Fruit fly (Drosophila melanogaster): ENCODE results near the gene CG6693.

The CG6693 gene

dm6 chr3R:11200885-11201421 is 20.5 kb downstream of the CG6693 start (continued):
- TF ChIP-seq CG11762 (GFP tag; optimal IDR thresholded peaks at IDR 0.05; ENCODE audit: insufficient read depth) (peak; percentile 41), eg (GFP tag; IDR thresholded peaks at IDR 0.05) (peak; percentile 61), CG7368 (GFP tag; optimal IDR thresholded peaks at IDR 0.05) (peak; percentile 53), Hr38 (GFP tag; optimal IDR thresholded peaks at IDR 0.05) (no peak), CG6808 (GFP tag; optimal IDR thresholded peaks at IDR 0.05) (peak; percentile 14), spab (GFP tag; optimal IDR thresholded peaks at IDR 0.05) (peak; percentile 30), Ets21C (GFP tag; optimal IDR thresholded peaks at IDR 0.05) (no peak), Blimp-1 (GFP tag; optimal IDR thresholded peaks at IDR 0.05) (no peak), Eip75B (GFP tag; optimal IDR thresholded peaks at IDR 0.05) (peak; percentile 48), CG6854 (GFP tag; optimal IDR thresholded peaks at IDR 0.05) (no peak), Hr39 (GFP tag; optimal IDR thresholded peaks at IDR 0.05) (peak; percentile 34), fkh (GFP tag; optimal IDR thresholded peaks at IDR 0.05) (peak; percentile 53), Eip78C (GFP tag) (peak; percentile 79), net (GFP tag; optimal IDR thresholded peaks at IDR 0.05) (peak; percentile 68), Eip93F (GFP tag; optimal IDR thresholded peaks at IDR 0.05) (peak; percentile 74), CG6276 (GFP tag; optimal IDR thresholded peaks at IDR 0.05) (peak; percentile 42), fd85E (GFP tag; optimal IDR thresholded peaks at IDR 0.05) (no peak), CG8632 (GFP tag; optimal IDR thresholded peaks at IDR 0.05) (peak; percentile 59), topi (GFP tag; optimal IDR thresholded peaks at IDR 0.05) (peak; percentile 68), fd59A (GFP tag; optimal IDR thresholded peaks at IDR 0.05) (no peak), ss (GFP tag; optimal IDR thresholded peaks at IDR 0.05) (peak; percentile 23 to 62), CG4318 (GFP tag; optimal IDR thresholded peaks at IDR 0.05) (no peak), Lpt (GFP tag; optimal IDR thresholded peaks at IDR 0.05) (no peak), CG32006 (GFP tag; optimal IDR thresholded peaks at IDR 0.05) (peak; percentile 71), CG8319 (GFP tag; optimal IDR thresholded peaks at IDR 0.05) (no peak), CG10631 (GFP tag; optimal IDR thresholded peaks at IDR 0.05) (peak; percentile 62), CG3032 (tag; optimal IDR thresholded peaks at IDR 0.05) (peak; percentile 37), CG6163 (GFP tag; IDR thresholded peaks at IDR 0.05) (peak; percentile 71; the same call in 1 of the 3 replicates), dsx (GFP tag; optimal IDR thresholded peaks at IDR 0.05; ENCODE audit: poor library complexity, severe bottlenecking) (peak; percentile 50), lz (GFP tag; optimal IDR thresholded peaks at IDR 0.05) (peak; percentile 68), CG11902 (GFP tag; optimal IDR thresholded peaks at IDR 0.05) (peak; percentile 42), Hr4 (GFP tag; optimal IDR thresholded peaks at IDR 0.05) (peak; percentile 61), Met (GFP tag; optimal IDR thresholded peaks at IDR 0.05) (peak; percentile 68)

- no peak for TF ChIP-seq topi (GFP tag; optimal IDR thresholded peaks at IDR 0.05)
- no peak for TF ChIP-seq CG9139 (GFP tag; optimal IDR thresholded peaks at IDR 0.05)
- no peak for TF ChIP-seq lz (GFP tag; optimal IDR thresholded peaks at IDR 0.05)
- TF ChIP-seq CG8632 (GFP tag; optimal IDR thresholded peaks at IDR 0.05): no peak
- TF ChIP-seq CG11762 (GFP tag; optimal IDR thresholded peaks at IDR 0.05; ENCODE audit: insufficient read depth): no peak
- no peak for TF ChIP-seq CG16779 (tag; optimal IDR thresholded peaks at IDR 0.05)
- no peak for TF ChIP-seq salr (GFP tag; optimal IDR thresholded peaks at IDR 0.05)
- TF ChIP-seq Lpt (GFP tag; optimal IDR thresholded peaks at IDR 0.05): peak; percentile 18
- no peak for TF ChIP-seq Gug (GFP tag; IDR thresholded peaks at IDR 0.05)
- TF ChIP-seq vri (GFP tag; optimal IDR thresholded peaks at IDR 0.05): peak; percentile 96
- TF ChIP-seq dac (GFP tag; optimal IDR thresholded peaks at IDR 0.05): peak; percentile 38
- TF ChIP-seq Eip75B (GFP tag; optimal IDR thresholded peaks at IDR 0.05): no peak
- TF ChIP-seq cyc (GFP tag; optimal IDR thresholded peaks at IDR 0.05): no peak
- no peak for TF ChIP-seq fd59A (GFP tag; optimal IDR thresholded peaks at IDR 0.05)
- TF ChIP-seq Eip93F (GFP tag; optimal IDR thresholded peaks at IDR 0.05): no peak
- TF ChIP-seq CG11902 (GFP tag; optimal IDR thresholded peaks at IDR 0.05): no peak
- TF ChIP-seq Ets21C (GFP tag; optimal IDR thresholded peaks at IDR 0.05): no peak
- TF ChIP-seq Sox14 (GFP tag; optimal IDR thresholded peaks at IDR 0.05): no peak
- no peak for TF ChIP-seq CG3032 (tag; optimal IDR thresholded peaks at IDR 0.05)
- TF ChIP-seq CG11294 (GFP tag; IDR thresholded peaks at IDR 0.05): peak; percentile 28; the same call in 1 of the 2 replicates
- no peak for TF ChIP-seq Hr4 (GFP tag; optimal IDR thresholded peaks at IDR 0.05)
- TF ChIP-seq dsx (GFP tag; optimal IDR thresholded peaks at IDR 0.05; ENCODE audit: poor library complexity, severe bottlenecking): no peak
- TF ChIP-seq net (GFP tag; optimal IDR thresholded peaks at IDR 0.05): no peak
- TF ChIP-seq CG31627 (GFP tag; optimal IDR thresholded peaks at IDR 0.05): no peak
- no peak for TF ChIP-seq CG6276 (GFP tag; optimal IDR thresholded peaks at IDR 0.05)
- no peak for TF ChIP-seq achi (GFP tag; optimal IDR thresholded peaks at IDR 0.05)
- no peak for TF ChIP-seq OdsH (GFP tag; optimal IDR thresholded peaks at IDR 0.05)
- TF ChIP-seq eg (GFP tag; IDR thresholded peaks at IDR 0.05): no peak
- no peak for TF ChIP-seq CG32006 (GFP tag; optimal IDR thresholded peaks at IDR 0.05)
- TF ChIP-seq Smox (GFP tag; optimal IDR thresholded peaks at IDR 0.05): no peak
Measured at dm6 chr3R:11200042-11200884, 21.2 kb downstream of the CG6693 start.
